Fruit fly (Drosophila melanogaster): ENCODE data around the gene CG31323.
A peak's percentile ranks its signal among the peaks of the same experiment; 100 is the strongest.

CG31323 gene

dm6 chr3R:26228026-26228635 lies 57.5 kb downstream of the CG31323 start (continued):
- TF ChIP-seq CG11093 (GFP tag; IDR thresholded peaks at IDR 0.05) (peak; percentile 61; the same call in 1 of the 3 replicates), gcm (GFP tag; optimal IDR thresholded peaks at IDR 0.05) (peak; percentile 65), CG31441 (GFP tag; IDR thresholded peaks at IDR 0.05) (peak; percentile 79), Opbp (GFP tag; IDR thresholded peaks at IDR 0.05; ENCODE audit: partially characterized antibody) (no peak), pzg (GFP tag; optimal IDR thresholded peaks at IDR 0.05) (no peak), CG11456 (GFP tag; IDR thresholded peaks at IDR 0.05) (peak; percentile 85), Spps (tag; optimal IDR thresholded peaks at IDR 0.05) (peak; percentile 61), Ravus (GFP tag; IDR thresholded peaks at IDR 0.05) (no peak; the same call in 1 of the 2 replicates), esg (GFP tag; conservative IDR thresholded peaks at IDR 0.05) (no peak), Dip2 (GFP tag; IDR thresholded peaks at IDR 0.05) (no peak), CG9932 (GFP tag; IDR thresholded peaks at IDR 0.05) (peak; percentile 87), sna (GFP tag; IDR thresholded peaks at IDR 0.05; ENCODE audit: partially characterized antibody) (no peak), fru (optimal IDR thresholded peaks at IDR 0.05) (no peak), Poxn (GFP tag; IDR thresholded peaks at IDR 0.05) (peak; percentile 58), Usf (GFP tag; optimal IDR thresholded peaks at IDR 0.05) (peak; percentile 50), Adf1 (GFP tag; IDR thresholded peaks at IDR 0.05) (peak; percentile 55; the same call in 1 of the 2 replicates), inv (GFP tag; IDR thresholded peaks at IDR 0.05; ENCODE audit: partially characterized antibody) (no peak), trh (GFP tag; optimal IDR thresholded peaks at IDR 0.05) (peak; percentile 76), CG32532 (GFP tag; IDR thresholded peaks at IDR 0.05) (peak; percentile 71; the same call in 1 of the 2 replicates), gsb (GFP tag; IDR thresholded peaks at IDR 0.05) (peak; percentile 80), br (optimal IDR thresholded peaks at IDR 0.05) (no peak), CG2129 (GFP tag; IDR thresholded peaks at IDR 0.05; ENCODE audit: partially characterized antibody) (no peak), CG2875 (GFP tag; optimal IDR thresholded peaks at IDR 0.05) (peak; percentile 94), CG17328 (GFP tag; IDR thresholded peaks at IDR 0.05) (peak; percentile 65), CG12769 (tag; optimal IDR thresholded peaks at IDR 0.05) (peak; percentile 88), Awh (GFP tag; IDR thresholded peaks at IDR 0.05) (peak; percentile 96), MBD-R2 (GFP tag; IDR thresholded peaks at IDR 0.05) (peak; percentile 55; the same call in 1 of the 2 replicates), CG10565 (GFP tag; optimal IDR thresholded peaks at IDR 0.05) (peak; percentile 42), Nf-YA (GFP tag; IDR thresholded peaks at IDR 0.05) (peak; percentile 88), Hey (tag; optimal IDR thresholded peaks at IDR 0.05) (peak; percentile 85), scrt (GFP tag; optimal IDR thresholded peaks at IDR 0.05) (peak; percentile 71), D19B (GFP tag; optimal IDR thresholded peaks at IDR 0.05) (peak; percentile 61), pnt (GFP tag; optimal IDR thresholded peaks at IDR 0.05) (peak; percentile 84), Dbx (GFP tag; IDR thresholded peaks at IDR 0.05) (peak; percentile 92), CG16813 (GFP tag; IDR thresholded peaks at IDR 0.05; ENCODE audit: partially characterized antibody) (no peak), bsh (GFP tag; optimal IDR thresholded peaks at IDR 0.05) (peak in 1 of 2 experiments; percentile 89), disco-r (GFP tag; optimal IDR thresholded peaks at IDR 0.05) (peak; percentile 79), hb (GFP tag; IDR thresholded peaks at IDR 0.05; ENCODE audit: partially characterized antibody) (no peak), h (optimal IDR thresholded peaks at IDR 0.05) (no peak), TFAM (GFP tag; optimal IDR thresholded peaks at IDR 0.05) (peak; percentile 28), gem (tag; optimal IDR thresholded peaks at IDR 0.05) (peak; percentile 78), run (tag; optimal IDR thresholded peaks at IDR 0.05) (peak; percentile 64), mirr (GFP tag; optimal IDR thresholded peaks at IDR 0.05) (peak; percentile 87), CG11696 (GFP tag; IDR thresholded peaks at IDR 0.05) (peak; percentile 72), CG8290 (GFP tag; optimal IDR thresholded peaks at IDR 0.05) (peak; percentile 94), CG8290 (tag; optimal IDR thresholded peaks at IDR 0.05) (peak; percentile 79 to 96), CG18262 (tag; optimal IDR thresholded peaks at IDR 0.05) (peak; percentile 68), Dref (GFP tag; IDR thresholded peaks at IDR 0.05) (peak; percentile 21; the same call in 1 of the 2 replicates), sd (tag; optimal IDR thresholded peaks at IDR 0.05) (peak; percentile 57), Bteb2 (GFP tag; optimal IDR thresholded peaks at IDR 0.05) (peak; percentile 71), CG15479 (GFP tag; optimal IDR thresholded peaks at IDR 0.05) (no peak)
